Worm (Caenorhabditis elegans): ENCODE measurements around the gene dgn-3.

DNA sequence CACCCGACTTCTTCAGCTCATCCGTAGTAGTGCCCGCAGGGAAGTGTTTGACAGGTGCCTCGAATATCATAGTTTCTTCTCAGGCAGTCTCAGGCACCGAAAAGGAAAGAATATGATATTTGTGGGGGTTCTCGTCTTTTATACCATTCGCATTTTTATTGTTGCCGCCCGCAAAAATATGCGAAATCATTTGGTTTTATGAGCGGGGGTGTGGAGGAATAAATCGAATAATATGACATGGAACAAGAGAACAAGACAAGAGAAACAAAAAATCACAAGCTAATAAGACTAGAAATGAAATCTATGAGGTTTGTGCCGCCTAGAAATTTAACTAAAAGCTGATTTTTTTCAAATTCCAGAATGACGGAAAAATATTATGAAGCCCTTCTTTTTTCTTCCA lies 9.3 kb upstream of the dgn-3 start, which contains the start of gene F07G6.8:
- no peak for TF ChIP-seq skn-1 (tag; optimal IDR thresholded peaks at IDR 0.05)
- TF ChIP-seq elt-1 (tag; optimal IDR thresholded peaks at IDR 0.05) = no peak
- no peak for TF ChIP-seq zag-1 (tag; optimal IDR thresholded peaks at IDR 0.05)
- no peak for TF ChIP-seq tbx-2 (tag; optimal IDR thresholded peaks at IDR 0.05)
- no peak for TF ChIP-seq nhr-77 (tag; optimal IDR thresholded peaks at IDR 0.05)
- TF ChIP-seq nhr-28 (tag; optimal IDR thresholded peaks at IDR 0.05) = no peak
- TF ChIP-seq snpc-4 (tag; optimal IDR thresholded peaks at IDR 0.05) = no peak
- TF ChIP-seq ztf-4 (tag; optimal IDR thresholded peaks at IDR 0.05) = no peak
- no peak for TF ChIP-seq fkh-10 (GFP tag; optimal IDR thresholded peaks at IDR 0.05)
- TF ChIP-seq nhr-11 (tag; optimal IDR thresholded peaks at IDR 0.05) = no peak
- no peak for TF ChIP-seq unc-62 (GFP tag; optimal IDR thresholded peaks at IDR 0.05)
- no peak for TF ChIP-seq nhr-237 (tag; optimal IDR thresholded peaks at IDR 0.05)
